Worm (Caenorhabditis elegans): Measurements from ENCODE around the gene far-2.
A peak's percentile ranks its signal among the peaks of the same experiment; 100 is the strongest.

The far-2 gene

DNA sequence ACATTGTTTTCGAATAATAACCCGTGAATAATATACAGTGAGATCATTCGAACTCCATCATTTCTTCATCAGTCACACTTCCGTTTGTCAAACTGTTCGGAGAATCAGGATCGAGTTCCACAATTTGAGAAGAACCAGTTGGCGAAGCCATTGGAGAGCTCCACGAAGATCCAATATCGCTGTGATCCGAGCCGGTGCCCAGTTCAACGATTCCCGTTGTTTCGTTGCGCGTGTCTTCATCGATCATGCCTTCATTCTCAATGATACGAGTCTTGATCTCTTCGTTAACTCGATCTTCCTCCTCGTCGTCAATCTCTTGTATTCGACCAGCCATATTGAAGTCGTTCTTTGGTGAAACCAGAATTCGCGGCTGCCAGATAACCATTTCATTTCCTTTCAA lies 29.9 kb upstream of the far-2 start:
- TF ChIP-seq unc-130 (GFP tag; optimal IDR thresholded peaks at IDR 0.05) (no peak), mxl-2 (GFP tag; conservative IDR thresholded peaks at IDR 0.05) (peak; percentile 49; the same call in 1 of the 2 replicates), tra-1 (GFP tag; IDR thresholded peaks at IDR 0.05) (0 out of 2 replicates have a peak, but pooled peaks have one; percentile 9), madf-5 (GFP tag; IDR thresholded peaks at IDR 0.05) (0 out of 4 replicates have a peak, but pooled peaks of 1 of the 2 experiments have one; percentile 6), ZK337.2 (GFP tag; IDR thresholded peaks at IDR 0.05) (0 out of 2 replicates have a peak, but pooled peaks have one; percentile 54)

DNA sequence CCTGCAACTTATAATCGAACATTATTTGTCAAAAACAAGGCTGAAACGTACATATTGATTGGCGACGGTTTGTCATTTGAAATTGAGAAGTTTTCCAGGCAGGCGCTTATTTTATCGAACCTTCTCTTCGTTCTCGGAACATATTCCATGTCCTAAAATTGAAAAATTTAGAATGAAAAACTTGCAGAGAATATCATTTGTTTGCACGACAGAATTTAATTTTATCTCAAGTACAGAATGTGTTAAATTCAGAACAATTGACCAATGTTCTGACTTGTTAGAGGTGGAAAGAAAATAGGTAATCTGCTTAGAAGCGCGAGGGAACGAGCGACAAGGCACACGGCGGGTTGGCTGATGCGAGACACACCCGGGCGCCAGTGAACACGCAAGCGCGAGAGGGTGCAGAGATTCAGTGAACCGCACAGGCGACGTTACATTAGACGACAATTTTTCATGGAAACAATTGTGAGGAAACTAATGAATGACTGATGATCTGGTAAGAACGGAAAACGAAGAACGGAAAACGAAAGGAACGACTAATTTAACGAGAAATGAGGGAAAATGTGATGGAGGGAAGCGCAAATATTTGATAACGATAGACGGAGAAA lies 29.2 kb upstream of the far-2 start:
- peak; percentile 79; the same call in 1 of the 2 replicates for TF ChIP-seq Y75B8A.6 (GFP tag; IDR thresholded peaks at IDR 0.05)
- TF ChIP-seq zfp-3 (GFP tag; conservative IDR thresholded peaks at IDR 0.05), result peak; percentile 79
- peak; percentile 39 for TF ChIP-seq lin-1 (GFP tag; IDR thresholded peaks at IDR 0.05)
- TF ChIP-seq daf-8 (GFP tag; IDR thresholded peaks at IDR 0.05), result no peak
- no peak for TF ChIP-seq lir-3 (tag; optimal IDR thresholded peaks at IDR 0.05)
- TF ChIP-seq pqm-1 (tag; optimal IDR thresholded peaks at IDR 0.05), result no peak
- peak; percentile 37 for TF ChIP-seq lin-13 (GFP tag; optimal IDR thresholded peaks at IDR 0.05)
- TF ChIP-seq gei-8 (GFP tag; optimal IDR thresholded peaks at IDR 0.05), result no peak
- no peak for TF ChIP-seq mdl-1 (tag; optimal IDR thresholded peaks at IDR 0.05)
- 0 out of 2 replicates have a peak, but pooled peaks have one; percentile 25 for TF ChIP-seq madf-9 (GFP tag; conservative IDR thresholded peaks at IDR 0.05)
- peak; percentile 22 for TF ChIP-seq nhr-28 (tag; optimal IDR thresholded peaks at IDR 0.05)
- TF ChIP-seq saeg-2 (GFP tag; IDR thresholded peaks at IDR 0.05), result no peak
- peak in 1 of 2 experiments; percentile 10 for TF ChIP-seq hif-1 (tag; optimal IDR thresholded peaks at IDR 0.05)
- peak; percentile 24; the same call in 1 of the 2 replicates for TF ChIP-seq vab-7 (GFP tag; IDR thresholded peaks at IDR 0.05)
- no peak for TF ChIP-seq unc-130 (GFP tag; optimal IDR thresholded peaks at IDR 0.05)
- no peak for TF ChIP-seq arid-1 (GFP tag; conservative IDR thresholded peaks at IDR 0.05)
- TF ChIP-seq dmd-9 (GFP tag; IDR thresholded peaks at IDR 0.05), result 0 out of 2 replicates have a peak, but pooled peaks have one; percentile 7
- peak; percentile 68 for TF ChIP-seq mxl-3 (GFP tag; optimal IDR thresholded peaks at IDR 0.05)
- no peak for TF ChIP-seq aly-2 (tag; optimal IDR thresholded peaks at IDR 0.05)
- peak; percentile 47; the same call in 1 of the 2 replicates for TF ChIP-seq lim-7 (GFP tag; IDR thresholded peaks at IDR 0.05)
- TF ChIP-seq nhr-42 (GFP tag; IDR thresholded peaks at IDR 0.05), result no peak
- TF ChIP-seq tag-97 (GFP tag; IDR thresholded peaks at IDR 0.05), result no peak
- no peak for TF ChIP-seq duxl-1 (tag; optimal IDR thresholded peaks at IDR 0.05; ENCODE audit: poor library complexity)
- peak; percentile 99 for TF ChIP-seq aha-1 (tag)
- no peak for TF ChIP-seq nhr-111 (GFP tag; optimal IDR thresholded peaks at IDR 0.05)
- TF ChIP-seq lin-38 (GFP tag; IDR thresholded peaks at IDR 0.05), result peak; percentile 40; the same call in 1 of the 2 replicates
- no peak for TF ChIP-seq snpc-1.2 (GFP tag; IDR thresholded peaks at IDR 0.05)
- TF ChIP-seq skn-1 (tag; optimal IDR thresholded peaks at IDR 0.05), result no peak
- TF ChIP-seq daf-16 (GFP tag; optimal IDR thresholded peaks at IDR 0.05), result peak in 1 of 2 experiments; percentile 29
- peak; percentile 6 for TF ChIP-seq daf-16 (tag; optimal IDR thresholded peaks at IDR 0.05)
- no peak for TF ChIP-seq ztf-11 (tag; optimal IDR thresholded peaks at IDR 0.05)
- no peak for TF ChIP-seq nhr-10 (tag; optimal IDR thresholded peaks at IDR 0.05)
- no peak for TF ChIP-seq ceh-32 (tag; optimal IDR thresholded peaks at IDR 0.05; ENCODE audit: poor library complexity)
- TF ChIP-seq ama-1 (optimal IDR thresholded peaks at IDR 0.05), result no peak
- no peak for TF ChIP-seq Y5F2A.4 (GFP tag; optimal IDR thresholded peaks at IDR 0.05)
- TF ChIP-seq mep-1 (tag; optimal IDR thresholded peaks at IDR 0.05), result peak; percentile 54
- no peak for TF ChIP-seq zfp-2 (tag; optimal IDR thresholded peaks at IDR 0.05)
- TF ChIP-seq F10B5.3 (tag; optimal IDR thresholded peaks at IDR 0.05), result no peak
- no peak for TF ChIP-seq madf-5 (GFP tag; IDR thresholded peaks at IDR 0.05)
- no peak for TF ChIP-seq nhr-41 (GFP tag; IDR thresholded peaks at IDR 0.05)
- no peak for TF ChIP-seq ces-1 (GFP tag; optimal IDR thresholded peaks at IDR 0.05)
- TF ChIP-seq hlh-30 (tag; optimal IDR thresholded peaks at IDR 0.05; ENCODE audit: insufficient read depth), result peak; percentile 65
- TF ChIP-seq unc-39 (tag; optimal IDR thresholded peaks at IDR 0.05), result no peak
- no peak for TF ChIP-seq daf-19 (GFP tag; conservative IDR thresholded peaks at IDR 0.05)
- TF ChIP-seq fkh-10 (GFP tag; optimal IDR thresholded peaks at IDR 0.05), result no peak
